Worm (Caenorhabditis elegans) whole organism, L4 larva: ENCODE measurements around the gene gcy-12.
"Not testable (repeated sequence)": the region's sequence is repeated elsewhere in the genome, so short reads cannot be mapped to it uniquely, and the experiment has no call there.

Experiments used
- D1046.2 ChIP-seq: fragments of 200-800 bp; sonication (Bioruptor generic); IDR thresholded peaks from 2 replicates; pipeline ENCODE4 v1.3.6; 2022; ENCODE audit warnings: missing genetic modification characterization, missing compliant biosample characterization
- T20F7.1 ChIP-seq: fragments of 200-800 bp; sonication (Bioruptor generic); optimal IDR thresholded peaks from 2 replicates; lab custom pipeline; 2018; ENCODE audit warnings: mild to moderate bottlenecking, missing genetic modification characterization, missing compliant biosample characterization
- T26A8.4 ChIP-seq: fragments of 200-800 bp; sonication (Bioruptor generic); IDR thresholded peaks from 2 replicates; pipeline ENCODE4 v1.3.6; 2022; ENCODE audit warnings: missing genetic modification characterization, missing compliant biosample characterization
- Y48G9A.11 ChIP-seq: fragments of 200-800 bp; sonication (Bioruptor generic); IDR thresholded peaks from 2 replicates; pipeline ENCODE4 v1.3.6; 2022; ENCODE audit warnings: missing genetic modification reagents, missing genetic modification characterization, missing compliant biosample characterization
- ZK337.2 ChIP-seq: fragments of 200-800 bp; sonication (Bioruptor generic); IDR thresholded peaks from 2 replicates; pipeline ENCODE4 v1.3.6; 2022; ENCODE audit warnings: missing genetic modification reagents, missing genetic modification characterization, missing compliant biosample characterization
- aha-1 ChIP-seq: fragments of 150-350 bp; peaks from one replicate; lab custom pipeline; 2014; ENCODE audit warnings: missing biosample characterization, missing genetic modification characterization
- arid-1 ChIP-seq: fragments of 200-800 bp; sonication (Bioruptor generic); conservative IDR thresholded peaks from 2 replicates; pipeline ENCODE4 v1.3.6; 2022; ENCODE audit warnings: missing genetic modification reagents, missing genetic modification characterization, missing compliant biosample characterization
- ceh-20 ChIP-seq: fragments of 200-800 bp; sonication (Bioruptor generic); IDR thresholded peaks from 2 replicates; pipeline ENCODE4 v1.3.6; 2022; ENCODE audit warnings: missing genetic modification reagents, missing genetic modification characterization, missing compliant biosample characterization
- ceh-44 ChIP-seq: fragments of 200-800 bp; sonication (Bioruptor generic); IDR thresholded peaks from 2 replicates; pipeline ENCODE4 v1.3.6; 2022; ENCODE audit warnings: missing genetic modification reagents, missing genetic modification characterization, missing compliant biosample characterization
- ctbp-1 ChIP-seq: fragments of 200-800 bp; sonication (Bioruptor generic); IDR thresholded peaks from 2 replicates; pipeline ENCODE4 v1.3.6; 2022; ENCODE audit warnings: missing genetic modification reagents, missing genetic modification characterization, missing compliant biosample characterization
- daf-16 ChIP-seq, 3 experiments: sonication (generic microtip); optimal IDR thresholded peaks; 2 replicates each; lab custom pipeline; 2016 to 2017; ENCODE audit warnings: missing genetic modification characterization in 3 of 3, missing genetic modification reagents in 3 of 3, mild to moderate bottlenecking in 2 of 3, missing compliant biosample characterization in 2 of 3, missing biosample characterization in 1 of 3, moderate library complexity in 1 of 3
- daf-19 ChIP-seq: fragments of 200-800 bp; sonication (Bioruptor generic); conservative IDR thresholded peaks from 2 replicates; pipeline ENCODE4 v1.3.6; 2022; ENCODE audit warnings: missing genetic modification characterization, missing compliant biosample characterization
- dmd-6 ChIP-seq: fragments of 200-800 bp; sonication (Bioruptor generic); IDR thresholded peaks from 2 replicates; pipeline ENCODE4 v1.3.6; 2022; ENCODE audit warnings: missing genetic modification reagents, missing genetic modification characterization, missing compliant biosample characterization
- dmd-9 ChIP-seq: fragments of 200-800 bp; sonication (Bioruptor generic); IDR thresholded peaks from 2 replicates; pipeline ENCODE4 v1.3.6; 2022; ENCODE audit warnings: missing genetic modification reagents, missing genetic modification characterization, missing compliant biosample characterization
- dpl-1 ChIP-seq: fragments of 150-350 bp; optimal IDR thresholded peaks from 2 replicates; lab custom pipeline; 2014; ENCODE audit warnings: missing biosample characterization, missing genetic modification reagents, missing genetic modification characterization
- duxl-1 ChIP-seq: sonication (generic microtip); optimal IDR thresholded peaks from 2 replicates; lab custom pipeline; 2016; ENCODE audit warnings: mild to moderate bottlenecking, missing genetic modification characterization, moderate library complexity, missing compliant biosample characterization; ENCODE audit not compliant: poor library complexity
- hif-1 ChIP-seq, 2 experiments: sonication (generic microtip); optimal IDR thresholded peaks; 2 replicates each; lab custom pipeline; 2016 to 2017; ENCODE audit warnings: missing compliant biosample characterization in 2 of 2, missing genetic modification characterization in 2 of 2, missing genetic modification reagents in 2 of 2, missing genotype in 2 of 2, mild to moderate bottlenecking in 1 of 2
- hlh-11 ChIP-seq: fragments of 200-800 bp; sonication (Bioruptor generic); optimal IDR thresholded peaks from 2 replicates; lab custom pipeline; 2018; ENCODE audit warnings: mild to moderate bottlenecking, missing genetic modification characterization, missing compliant biosample characterization
- hlh-30 ChIP-seq: sonication (generic microtip); optimal IDR thresholded peaks from 2 replicates; lab custom pipeline; 2017; ENCODE audit warnings: antibody characterized with exemption, mild to moderate bottlenecking, missing genetic modification characterization, missing compliant biosample characterization; ENCODE audit not compliant: insufficient read depth
- hmg-1.1 ChIP-seq: fragments of 200-800 bp; sonication (Bioruptor generic); IDR thresholded peaks from 2 replicates; pipeline ENCODE4 v1.3.6; 2022; ENCODE audit warnings: missing genetic modification reagents, missing genetic modification characterization, missing compliant biosample characterization
- lin-1 ChIP-seq: fragments of 200-800 bp; sonication (Bioruptor generic); IDR thresholded peaks from 2 replicates; pipeline ENCODE4 v1.3.6; 2022; ENCODE audit warnings: missing genetic modification reagents, missing genetic modification characterization, missing compliant biosample characterization
- lin-29 ChIP-seq: fragments of 200-800 bp; sonication (Bioruptor generic); IDR thresholded peaks from 2 replicates; pipeline ENCODE4 v1.3.6; 2022; ENCODE audit warnings: missing genetic modification reagents, missing genetic modification characterization, missing compliant biosample characterization
- lin-38 ChIP-seq: fragments of 200-800 bp; sonication (Bioruptor generic); IDR thresholded peaks from 2 replicates; pipeline ENCODE4 v1.3.6; 2022; ENCODE audit warnings: missing genetic modification reagents, missing genetic modification characterization, missing compliant biosample characterization
- lsy-2 ChIP-seq, 2 experiments: fragments of 150-350 bp in 1 of 2; sonication (generic microtip) in 1 of 2; optimal IDR thresholded peaks; 2 replicates each; lab custom pipeline; 2014 to 2017; ENCODE audit warnings: missing biosample characterization in 2 of 2, missing genetic modification characterization in 2 of 2
- madf-5 ChIP-seq, 2 experiments: fragments of 200-800 bp; sonication (Bioruptor generic); IDR thresholded peaks; 2 replicates each; pipeline ENCODE4 v1.3.6; 2022; ENCODE audit warnings: missing compliant biosample characterization in 2 of 2, missing genetic modification characterization in 2 of 2
- madf-9 ChIP-seq: fragments of 200-800 bp; sonication (Bioruptor generic); conservative IDR thresholded peaks from 2 replicates; pipeline ENCODE4 v1.3.6; 2022; ENCODE audit warnings: missing genetic modification reagents, missing genetic modification characterization, missing compliant biosample characterization
- mdt-29 ChIP-seq: fragments of 200-800 bp; sonication (Bioruptor generic); IDR thresholded peaks from 2 replicates; pipeline ENCODE4 v1.3.6; 2022; ENCODE audit warnings: missing genetic modification reagents, missing genetic modification characterization, missing compliant biosample characterization
- mep-1 ChIP-seq: fragments of 150-350 bp; sonication (generic microtip); optimal IDR thresholded peaks from 3 replicates; lab custom pipeline; 2014; ENCODE audit warnings: missing biosample characterization, missing genetic modification characterization
- mes-2 ChIP-seq: sonication (generic microtip); optimal IDR thresholded peaks from 2 replicates; lab custom pipeline; 2016; ENCODE audit warnings: missing genotype, mild to moderate bottlenecking, missing genetic modification characterization, missing compliant biosample characterization; ENCODE audit not compliant: poor library complexity, severe bottlenecking
- nhr-102 ChIP-seq: sonication (generic microtip); optimal IDR thresholded peaks from 2 replicates; lab custom pipeline; 2016; ENCODE audit warnings: mild to moderate bottlenecking, missing genetic modification characterization, moderate library complexity, missing compliant biosample characterization
- nhr-28 ChIP-seq: fragments of 150-350 bp; optimal IDR thresholded peaks from 2 replicates; lab custom pipeline; 2014; ENCODE audit warnings: missing biosample characterization, missing genetic modification characterization
- nhr-41 ChIP-seq: fragments of 200-800 bp; sonication (Bioruptor generic); IDR thresholded peaks from 2 replicates; pipeline ENCODE4 v1.3.6; 2022; ENCODE audit warnings: missing genetic modification reagents, missing genetic modification characterization, missing compliant biosample characterization
- nhr-42 ChIP-seq: fragments of 200-800 bp; sonication (Bioruptor generic); IDR thresholded peaks from 2 replicates; pipeline ENCODE4 v1.3.6; 2022; ENCODE audit warnings: missing genetic modification characterization, missing compliant biosample characterization
- nhr-48 ChIP-seq: sonication (generic microtip); optimal IDR thresholded peaks from 2 replicates; lab custom pipeline; 2016; ENCODE audit warnings: mild to moderate bottlenecking, missing genetic modification characterization, missing compliant biosample characterization
- nhr-6 ChIP-seq: fragments of 150-350 bp; optimal IDR thresholded peaks from 2 replicates; lab custom pipeline; 2014; ENCODE audit warnings: missing biosample characterization, missing genetic modification characterization
- nhr-77 ChIP-seq: fragments of 150-350 bp; optimal IDR thresholded peaks from 2 replicates; lab custom pipeline; 2014; ENCODE audit warnings: missing biosample characterization, missing genetic modification characterization
- pha-4 ChIP-seq, 2 experiments: fragments of 150-350 bp in 1 of 2; fragments of 200-800 bp in 1 of 2; sonication (Bioruptor generic) in 1 of 2; IDR thresholded peaks in 1 of 2; optimal IDR thresholded peaks in 1 of 2; 2 replicates each; pipeline versions ENCODE4 v1.3.6 to Lab custom; 2014 to 2022; ENCODE audit warnings: missing genetic modification characterization in 2 of 2, missing genetic modification reagents in 2 of 2, missing biosample characterization in 1 of 2, missing compliant biosample characterization in 1 of 2
- php-3 ChIP-seq: fragments of 200-800 bp; sonication (Bioruptor generic); IDR thresholded peaks from 2 replicates; pipeline ENCODE4 v1.3.6; 2022; ENCODE audit warnings: missing genetic modification reagents, missing genetic modification characterization, missing compliant biosample characterization
- rbr-2 ChIP-seq: sonication (generic microtip); optimal IDR thresholded peaks from 2 replicates; lab custom pipeline; 2016; ENCODE audit warnings: missing genotype, missing genetic modification characterization, missing compliant biosample characterization
- saeg-2 ChIP-seq: fragments of 200-800 bp; sonication (Bioruptor generic); IDR thresholded peaks from 2 replicates; pipeline ENCODE4 v1.3.6; 2022; ENCODE audit warnings: missing genetic modification reagents, missing genetic modification characterization, missing compliant biosample characterization
- set-16 ChIP-seq: fragments of 200-800 bp; sonication (Bioruptor generic); IDR thresholded peaks from 2 replicates; pipeline ENCODE4 v1.3.6; 2022; ENCODE audit warnings: missing genetic modification reagents, missing genetic modification characterization, missing compliant biosample characterization
- snpc-1.2 ChIP-seq: fragments of 200-800 bp; sonication (Bioruptor generic); IDR thresholded peaks from 2 replicates; pipeline ENCODE4 v1.3.6; 2022; ENCODE audit warnings: missing genetic modification reagents, missing genetic modification characterization, missing compliant biosample characterization
- unc-130 ChIP-seq: sonication (generic microtip); optimal IDR thresholded peaks from 2 replicates; lab custom pipeline; 2016; ENCODE audit warnings: missing genetic modification reagents, missing genetic modification characterization, missing compliant biosample characterization
- vab-7 ChIP-seq: fragments of 200-800 bp; sonication (Bioruptor generic); IDR thresholded peaks from 2 replicates; pipeline ENCODE4 v1.3.6; 2022; ENCODE audit warnings: missing genetic modification reagents, missing genetic modification characterization, missing compliant biosample characterization
- zfp-3 ChIP-seq: fragments of 200-800 bp; sonication (Bioruptor generic); conservative IDR thresholded peaks from 2 replicates; pipeline ENCODE4 v1.3.6; 2022; ENCODE audit warnings: missing genetic modification reagents, missing genetic modification characterization, missing compliant biosample characterization

gcy-12 gene

DNA sequence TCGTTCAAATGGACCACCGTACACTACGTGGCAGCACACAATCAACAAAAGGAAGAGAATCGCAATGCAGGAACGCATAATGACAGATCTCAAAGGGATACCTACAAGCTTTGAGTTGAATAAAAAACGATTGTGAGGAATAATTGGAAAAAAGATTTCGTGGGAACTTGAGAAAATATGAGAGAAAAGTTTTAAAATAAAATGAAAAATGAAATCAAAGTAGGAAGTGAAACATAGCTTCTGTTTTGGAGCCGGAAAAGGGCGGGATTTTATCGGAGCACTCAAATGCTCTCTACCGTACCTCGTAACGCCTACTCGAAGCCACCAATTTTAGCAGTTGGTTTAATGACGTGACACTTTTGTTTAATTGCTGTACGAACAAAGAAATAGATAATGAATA is 32.9 kb downstream of the gcy-12 start, which contains the start of gene F09E5.14:
Gene F09E5.14 (minus strand): TSS at position 101 of the 400 bp plus-strand sequence.
- no peak for TF ChIP-seq hlh-30

DNA sequence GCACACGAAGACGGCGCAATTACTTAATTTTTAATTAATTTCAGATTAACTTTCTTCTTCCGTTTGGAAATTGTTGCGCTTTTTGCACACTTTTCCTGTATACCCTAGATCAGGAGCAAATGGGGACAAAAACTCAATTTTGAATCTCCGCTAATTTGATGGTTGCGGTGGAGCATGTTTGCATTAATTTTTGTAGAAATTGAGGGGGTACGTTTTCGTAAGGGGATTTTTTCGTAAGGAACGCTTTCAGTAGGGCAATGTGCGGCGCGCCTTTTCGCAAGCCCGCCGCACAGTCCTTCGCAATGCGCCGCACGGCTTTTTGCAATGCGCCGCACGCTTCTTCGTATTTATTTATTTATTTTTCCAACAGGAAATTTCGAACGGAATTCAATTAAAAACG is 34.5 kb downstream of the gcy-12 start:
- peak; percentile 8 for TF ChIP-seq hlh-30
- TF ChIP-seq arid-1 (GFP tag; lab: Robert Waterston, UW): peak; percentile 84
- peak; percentile 72 for TF ChIP-seq madf-9 (GFP tag; lab: Robert Waterston, UW)
- peak in 1 of 2 experiments; percentile 12 for TF ChIP-seq hif-1 (tag; optimal IDR thresholded peaks at IDR 0.05; lab: Kevin White, UChicago)
- TF ChIP-seq snpc-1.2 (GFP tag; lab: Robert Waterston, UW): peak; percentile 85
- TF ChIP-seq Y48G9A.11 (GFP tag; lab: Robert Waterston, UW): peak; percentile 86
- peak; percentile 15 for TF ChIP-seq unc-130 (GFP tag; lab: Kevin White, UChicago)
- TF ChIP-seq mes-2 (tag; lab: Kevin White, UChicago): peak; percentile 85
- peak; percentile 26 to 73 for TF ChIP-seq lsy-2 (tag; optimal IDR thresholded peaks at IDR 0.05; lab: Kevin White, UChicago)
- TF ChIP-seq ZK337.2 (GFP tag; lab: Robert Waterston, UW): peak; percentile 21; the same call in 1 of the 2 replicates
- TF ChIP-seq nhr-48 (tag; lab: Kevin White, UChicago): peak; percentile 0
- TF ChIP-seq hmg-1.1 (GFP tag; lab: Robert Waterston, UW): peak; percentile 94
- peak; percentile 58 for TF ChIP-seq mep-1 (tag; lab: Kevin White, UChicago)
- TF ChIP-seq nhr-77 (tag; lab: Kevin White, UChicago): peak; percentile 27
- TF ChIP-seq lin-1 (GFP tag; lab: Robert Waterston, UW): peak; percentile 88
- TF ChIP-seq lin-38 (GFP tag; lab: Robert Waterston, UW): peak; percentile 99
- TF ChIP-seq nhr-6 (tag; lab: Kevin White, UChicago): peak; percentile 41
- TF ChIP-seq dpl-1: peak; percentile 78
- TF ChIP-seq mdt-29 (GFP tag; lab: Robert Waterston, UW): peak; percentile 67; the same call in 1 of the 2 replicates
- peak; percentile 93 for TF ChIP-seq ceh-20
- TF ChIP-seq dmd-6 (GFP tag; lab: Robert Waterston, UW): peak; percentile 90
- peak; percentile 85; the same call in 1 of the 2 replicates for TF ChIP-seq dmd-9 (GFP tag; lab: Robert Waterston, UW)
- TF ChIP-seq D1046.2 (GFP tag; lab: Robert Waterston, UW): peak; percentile 83; the same call in 1 of the 2 replicates
- peak; percentile 92 for TF ChIP-seq php-3 (GFP tag; lab: Robert Waterston, UW)
- TF ChIP-seq daf-16 (GFP tag; optimal IDR thresholded peaks at IDR 0.05; lab: Kevin White, UChicago); pha-4 (tag; optimal IDR thresholded peaks at IDR 0.05; lab: Kevin White, UChicago): not testable (repeated sequence)
- TF ChIP-seq daf-16 (tag; optimal IDR thresholded peaks at IDR 0.05; lab: Kevin White, UChicago): peak; percentile 6
- peak; percentile 92 for TF ChIP-seq nhr-42 (GFP tag; lab: Robert Waterston, UW)
- TF ChIP-seq lin-29: peak; percentile 83
- peak; percentile 56; the same call in 1 of the 2 replicates for TF ChIP-seq nhr-41
- TF ChIP-seq ceh-44: peak; percentile 84
- TF ChIP-seq hlh-11 (tag; lab: Kevin White, UChicago): peak; percentile 39
- peak; percentile 95 for TF ChIP-seq ctbp-1 (GFP tag; lab: Robert Waterston, UW)
- TF ChIP-seq pha-4 (GFP tag; IDR thresholded peaks at IDR 0.05; lab: Robert Waterston, UW): peak; percentile 93
- TF ChIP-seq T26A8.4 (GFP tag; lab: Robert Waterston, UW): peak; percentile 97
- peak; percentile 65; the same call in 1 of the 2 replicates for TF ChIP-seq set-16 (GFP tag; lab: Robert Waterston, UW)
- TF ChIP-seq rbr-2: peak; percentile 21
- peak; percentile 43 for TF ChIP-seq duxl-1
- TF ChIP-seq madf-5 (GFP tag; IDR thresholded peaks at IDR 0.05; lab: Robert Waterston, UW): peak in 1 of 2 experiments; percentile 86; a peak in 2 of 4 replicates
- TF ChIP-seq nhr-102: peak; percentile 40
- TF ChIP-seq T20F7.1 (GFP tag; lab: Kevin White, UChicago): peak; percentile 25
- TF ChIP-seq zfp-3 (GFP tag; lab: Robert Waterston, UW): peak; percentile 89
- peak; percentile 48 for TF ChIP-seq nhr-28 (tag; lab: Kevin White, UChicago)
- peak; percentile 46; the same call in 1 of the 2 replicates for TF ChIP-seq daf-19 (GFP tag; lab: Robert Waterston, UW)
- TF ChIP-seq aha-1: peak; percentile 63
- TF ChIP-seq saeg-2 (GFP tag; lab: Robert Waterston, UW): peak; percentile 90
- peak; percentile 90 for TF ChIP-seq vab-7 (GFP tag; lab: Robert Waterston, UW)
